Worm (Caenorhabditis elegans) whole organism, early embryonic: ENCODE measurements around the gene epi-1.

Experiments used
- ama-1 ChIP-seq: fragments of 150-350 bp; optimal IDR thresholded peaks from 2 replicates; lab custom pipeline; 2014
- ceh-36 ChIP-seq: sonication (generic microtip); optimal IDR thresholded peaks from 2 replicates; lab custom pipeline; 2016; ENCODE audit warnings: missing genetic modification characterization, inconsistent platforms, missing compliant biosample characterization
- flt-1 ChIP-seq: fragments of 200-800 bp; sonication (Bioruptor generic); IDR thresholded peaks from 2 replicates; pipeline ENCODE4 v1.3.6; 2022; ENCODE audit warnings: missing genetic modification characterization, missing compliant biosample characterization
- tbx-11 ChIP-seq: fragments of 200-800 bp; sonication (Bioruptor generic); IDR thresholded peaks from 2 replicates; pipeline ENCODE4 v1.3.6; 2022; ENCODE audit warnings: missing genetic modification characterization, missing compliant biosample characterization

DNA sequence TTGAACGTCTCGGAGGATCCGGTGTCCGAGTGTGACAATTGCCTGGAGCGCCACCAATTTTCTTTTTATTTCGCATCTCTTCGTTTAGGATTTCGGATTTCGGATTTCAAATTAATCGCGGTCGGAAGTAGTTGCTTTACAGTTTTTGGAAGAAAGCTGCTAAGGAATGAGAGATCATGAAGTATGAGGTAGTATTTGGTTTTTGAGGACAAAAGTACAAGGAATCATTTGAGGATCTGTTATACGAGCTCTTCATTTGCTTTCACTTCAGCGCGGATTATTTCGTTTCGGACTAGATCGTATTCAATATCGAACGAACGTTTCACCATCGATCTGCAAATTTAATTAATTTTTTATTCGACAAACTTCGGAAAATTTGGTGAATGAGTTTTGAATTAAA lies 33.0 kb downstream of the epi-1 start, which contains the start of gene R102.11:
- TF ChIP-seq ceh-36 (tag; lab: Kevin White, UChicago) (no peak), tbx-11 (no peak), ama-1 (no peak), flt-1 (GFP tag; lab: Robert Waterston, UW) (no peak)
